Fruit fly (Drosophila melanogaster) S2 (cell line): Measurements from ENCODE around the gene KFase.

Experiments used
- CG8478 ChIP-seq: fragments of >200 bp; optimal IDR thresholded peaks from 2 replicates; lab custom pipeline; 2018
- CTCF ChIP-seq, 2 experiments: fragments of >200 bp; optimal IDR thresholded peaks; 2 replicates each; lab custom pipeline; 2018

DNA sequence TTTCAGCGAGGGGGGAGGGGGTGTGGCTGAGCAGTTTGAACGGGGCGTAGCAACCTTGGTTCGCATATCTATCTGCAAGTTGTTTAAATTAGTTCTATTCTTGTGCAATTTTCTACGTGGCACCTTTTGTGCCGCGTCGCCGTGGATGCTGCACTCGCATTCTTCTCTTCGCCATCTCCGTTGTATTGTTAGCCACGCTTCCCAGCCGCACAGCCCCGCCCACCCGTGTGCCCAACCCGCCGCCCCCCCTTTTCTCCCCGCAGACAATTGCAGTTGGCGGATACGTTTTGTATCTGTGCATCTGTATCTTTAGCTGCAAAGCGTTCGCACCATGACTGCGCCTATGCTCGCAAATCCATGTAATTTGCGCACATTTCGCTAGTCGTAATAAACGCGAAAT, 25.4 kb upstream of the KFase start:
- no peak for TF ChIP-seq CTCF (optimal IDR thresholded peaks at IDR 0.05; lab: Kevin White, UChicago)
- no peak for TF ChIP-seq CG8478
